Worm (Caenorhabditis elegans): ENCODE data around the gene asp-6.

ce11 chrV:8284800-8285199, 16.1 kb upstream of the asp-6 start, which contains the start of gene slc-17.5:
- TF ChIP-seq lsy-2 (tag; optimal IDR thresholded peaks at IDR 0.05) = no peak
- no peak for TF ChIP-seq rnt-1 (tag; optimal IDR thresholded peaks at IDR 0.05)
- TF ChIP-seq C16A3.4 (tag; optimal IDR thresholded peaks at IDR 0.05) = no peak

Data from whole organism, L1 larva.